Worm (Caenorhabditis elegans): ENCODE results near the gene F53A9.1.
A peak's percentile ranks its signal among the peaks of the same experiment; 100 is the strongest.

Gene F53A9.1

DNA sequence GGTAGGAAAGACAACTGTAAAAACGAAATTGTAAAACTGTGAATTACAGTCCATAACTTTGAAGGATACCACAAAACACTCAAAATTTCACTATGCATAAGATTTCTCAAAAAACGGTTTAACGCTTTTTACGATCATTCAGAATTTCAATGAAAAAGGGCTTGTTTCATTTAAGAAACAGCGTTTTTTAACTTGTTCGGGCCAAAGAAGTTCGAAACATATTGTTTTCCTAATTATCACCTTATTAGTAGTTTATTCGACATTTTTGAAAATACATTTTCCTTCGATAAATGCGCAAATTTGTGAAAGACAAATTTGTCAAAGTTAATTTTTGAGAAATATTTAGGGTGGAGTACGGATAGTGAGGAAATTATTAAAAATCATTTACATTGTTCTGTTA lies 6.6 kb upstream of the F53A9.1 start:
- TF ChIP-seq nhr-90 (tag; optimal IDR thresholded peaks at IDR 0.05; ENCODE audit: poor library complexity) (no peak), nhr-28 (tag; optimal IDR thresholded peaks at IDR 0.05) (no peak), nhr-11 (tag; optimal IDR thresholded peaks at IDR 0.05) (no peak), nhr-84 (tag; optimal IDR thresholded peaks at IDR 0.05) (no peak), nhr-76 (tag; optimal IDR thresholded peaks at IDR 0.05) (no peak)

DNA sequence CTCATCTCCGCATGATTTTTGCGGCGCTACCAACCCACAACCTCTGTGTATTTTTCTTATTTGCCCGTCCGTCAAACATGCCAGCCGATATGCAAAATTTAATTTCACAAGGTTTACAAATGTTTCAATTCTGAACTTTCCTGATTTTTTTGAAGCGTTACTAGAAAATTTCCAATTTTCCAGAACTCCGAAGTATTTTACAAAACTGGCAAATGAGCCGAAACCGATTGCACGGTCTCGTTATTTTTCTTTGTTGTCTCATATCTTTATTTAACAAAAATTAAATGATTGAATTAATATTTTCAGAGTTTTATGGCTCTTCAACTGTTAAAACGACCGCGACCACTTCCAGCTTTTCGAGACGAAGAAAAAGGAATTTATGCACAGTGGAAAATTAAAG lies 3.3 kb upstream of the F53A9.1 start, which contains the start of gene F53A9.3:
Gene F53A9.3, plus strand, starts transcription at position 301 of the 400 bp plus-strand sequence.
- TF ChIP-seq nhr-71 (tag; optimal IDR thresholded peaks at IDR 0.05), result no peak
- TF ChIP-seq unc-98 (GFP tag; IDR thresholded peaks at IDR 0.05), result no peak
- no peak for TF ChIP-seq ceh-82 (tag; optimal IDR thresholded peaks at IDR 0.05)
- no peak for TF ChIP-seq grh-1 (GFP tag; IDR thresholded peaks at IDR 0.05)
- no peak for TF ChIP-seq snu-23 (GFP tag; optimal IDR thresholded peaks at IDR 0.05)
- no peak for TF ChIP-seq nhr-47 (tag; optimal IDR thresholded peaks at IDR 0.05)
- no peak for TF ChIP-seq mep-1 (tag; optimal IDR thresholded peaks at IDR 0.05)

DNA sequence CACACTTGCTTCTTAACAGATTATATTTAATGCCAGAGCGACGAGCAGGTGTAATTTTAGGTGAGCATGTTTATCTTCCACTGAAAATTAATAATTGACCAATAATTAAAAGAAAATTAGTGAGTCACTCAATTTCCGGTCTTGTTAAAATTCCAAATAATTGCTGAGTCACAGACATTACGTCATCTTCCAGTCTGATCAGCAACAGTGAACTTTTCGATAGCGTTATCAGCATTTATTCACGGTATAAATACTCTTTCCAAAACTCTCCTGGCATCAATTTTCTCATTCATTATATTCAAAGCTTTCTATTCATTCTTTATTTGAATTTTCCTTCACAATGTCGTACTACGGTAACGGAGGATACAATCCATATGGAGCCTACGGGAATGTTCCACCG lies 2.0 kb upstream of the F53A9.1 start, which contains the start of gene kreg-1:
Gene kreg-1, plus strand, starts transcription at position 341 of the 400 bp plus-strand sequence.
- TF ChIP-seq snu-23 (GFP tag; optimal IDR thresholded peaks at IDR 0.05) (no peak), hlh-17 (GFP tag; optimal IDR thresholded peaks at IDR 0.05; ENCODE audit: borderline replicate concordance) (no peak), elt-2 (tag; optimal IDR thresholded peaks at IDR 0.05) (peak; percentile 21)

DNA sequence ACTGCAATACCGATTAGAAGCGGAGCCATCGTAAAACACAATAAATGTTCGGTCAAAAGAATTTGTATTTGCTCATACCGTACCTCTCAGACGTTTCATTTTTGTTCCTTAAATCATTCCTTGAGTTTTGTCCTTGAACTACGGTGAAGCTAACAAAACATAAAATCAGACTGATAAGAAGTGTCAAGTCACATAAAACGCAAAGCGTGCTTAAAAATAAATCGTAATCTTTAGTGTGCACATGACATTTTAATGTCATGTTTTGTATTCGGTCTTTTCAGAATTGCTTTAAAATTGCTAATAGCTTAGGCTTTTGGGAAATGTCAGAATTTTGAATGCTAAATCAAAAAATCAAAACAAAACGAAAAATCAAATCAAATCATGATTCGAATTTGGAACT lies 1.3 kb downstream of the F53A9.1 start:
- no peak for TF ChIP-seq skn-1 (tag; optimal IDR thresholded peaks at IDR 0.05)
- peak in 1 of 2 experiments; percentile 39 for TF ChIP-seq lin-35 (GFP tag; optimal IDR thresholded peaks at IDR 0.05)
- peak; percentile 81 for TF ChIP-seq elt-2 (tag; optimal IDR thresholded peaks at IDR 0.05)
- TF ChIP-seq C34B4.2 (tag; optimal IDR thresholded peaks at IDR 0.05), result no peak
- TF ChIP-seq nhr-20 (tag; optimal IDR thresholded peaks at IDR 0.05), result peak; percentile 31

DNA sequence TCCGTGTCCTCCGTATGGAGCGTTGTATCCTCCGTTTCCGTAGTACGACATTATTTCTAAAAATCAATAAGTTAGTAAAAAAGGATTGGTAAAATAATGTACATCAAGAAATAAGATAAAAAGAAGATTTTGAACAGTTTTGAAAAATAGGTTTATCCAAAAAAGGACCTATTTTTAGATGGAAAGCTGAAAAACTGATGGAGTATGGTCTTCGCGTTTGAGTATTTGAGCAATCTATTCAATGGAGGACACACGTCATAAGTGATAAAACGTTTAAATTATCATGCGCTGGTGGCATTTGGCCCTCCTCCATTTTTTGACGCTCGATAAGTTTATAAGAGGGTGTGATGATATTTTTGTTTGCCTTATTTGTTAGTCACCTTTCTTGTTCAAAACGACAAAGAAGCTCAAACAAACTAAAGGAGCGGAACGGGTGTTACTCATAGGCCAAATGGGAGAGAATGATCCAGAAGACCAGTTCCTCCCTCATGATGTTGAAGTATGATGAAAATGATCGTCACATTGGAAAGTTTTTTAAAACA lies 2.4 kb downstream of the F53A9.1 start, which contains the start of gene F53A9.6:
Gene F53A9.6, minus strand, starts transcription at position 51 of the 542 bp plus-strand sequence.
- TF ChIP-seq ceh-82 (tag; optimal IDR thresholded peaks at IDR 0.05) (no peak), nhr-90 (tag; optimal IDR thresholded peaks at IDR 0.05; ENCODE audit: poor library complexity) (no peak), elt-2 (tag; optimal IDR thresholded peaks at IDR 0.05) (peak; percentile 64), efl-1 (optimal IDR thresholded peaks at IDR 0.05) (no peak), efl-1 (GFP tag; optimal IDR thresholded peaks at IDR 0.05 in 1 of 2) (peak in 1 of 2 experiments; percentile 74)

DNA sequence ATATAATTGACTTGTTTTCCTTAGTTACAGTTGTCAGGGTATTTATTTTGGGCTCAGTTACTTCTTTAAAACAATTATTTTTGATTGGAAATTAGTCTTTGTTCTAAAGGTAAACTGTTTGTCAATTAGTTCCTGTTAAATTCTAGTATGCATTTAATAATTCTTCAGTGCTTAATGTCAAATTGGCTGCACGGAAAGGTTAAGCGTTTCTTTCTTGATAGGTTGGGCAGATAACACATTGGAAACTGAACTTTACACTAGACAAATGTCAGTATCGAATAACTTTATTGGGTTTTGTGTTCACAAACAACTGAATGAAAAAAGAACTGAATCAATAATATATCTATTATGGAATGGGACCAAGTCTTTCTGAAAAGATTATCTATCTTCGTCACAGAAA lies 3.5 kb downstream of the F53A9.1 start:
- TF ChIP-seq lir-3 (tag; optimal IDR thresholded peaks at IDR 0.05; ENCODE audit: poor library complexity) (no peak), pqm-1 (tag; optimal IDR thresholded peaks at IDR 0.05) (no peak), jun-1 (tag; optimal IDR thresholded peaks at IDR 0.05) (no peak), lin-14 (GFP tag; optimal IDR thresholded peaks at IDR 0.05) (no peak), elt-2 (tag; optimal IDR thresholded peaks at IDR 0.05) (no peak), lin-39 (tag; optimal IDR thresholded peaks at IDR 0.05) (no peak)

DNA sequence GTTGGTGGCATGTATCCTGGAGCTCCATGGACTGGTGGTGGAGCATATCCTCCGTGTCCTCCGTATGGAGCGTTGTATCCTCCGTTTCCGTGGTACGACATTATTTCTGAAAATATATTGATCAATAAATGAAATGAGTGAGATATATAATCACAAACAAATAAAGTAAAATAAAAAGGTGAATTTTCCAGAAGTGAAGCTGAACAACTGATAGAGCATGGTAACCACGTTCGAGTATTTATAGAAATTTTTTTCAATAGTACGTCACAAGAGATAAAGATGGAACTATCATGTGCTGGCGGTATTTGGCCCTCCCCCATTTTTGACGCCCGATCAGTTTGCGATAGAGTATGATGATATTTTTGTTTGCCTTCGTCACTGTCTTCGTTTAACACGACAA lies 5.4 kb downstream of the F53A9.1 start, which contains the start of gene F53A9.7:
Gene F53A9.7, minus strand, starts transcription at position 101 of the 400 bp plus-strand sequence.
- TF ChIP-seq nhr-85 (tag) (peak; percentile 35), skn-1 (tag; optimal IDR thresholded peaks at IDR 0.05) (no peak)

DNA sequence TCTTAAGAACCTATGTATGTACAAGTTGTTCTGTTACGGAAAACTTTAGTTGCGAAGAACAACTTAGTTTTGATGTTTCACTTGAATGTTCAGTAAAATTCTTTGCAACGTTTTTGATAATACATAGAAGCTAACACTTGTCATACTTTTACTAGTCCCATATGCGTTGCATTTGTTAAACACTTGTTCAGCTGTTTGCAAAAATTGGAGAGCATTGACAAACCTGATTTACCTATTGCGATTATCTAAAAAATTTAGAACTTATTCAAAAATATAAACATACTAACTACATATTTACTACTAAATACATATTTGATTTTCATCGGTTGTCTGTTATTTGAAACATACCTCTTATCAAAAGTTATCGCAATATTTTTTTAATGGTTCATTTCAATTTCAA lies 6.8 kb downstream of the F53A9.1 start:
- TF ChIP-seq efl-1 (optimal IDR thresholded peaks at IDR 0.05) (no peak), efl-1 (GFP tag; optimal IDR thresholded peaks at IDR 0.05 in 1 of 2) (peak in 1 of 2 experiments; percentile 5), unc-130 (tag; optimal IDR thresholded peaks at IDR 0.05) (no peak), swsn-7 (tag; optimal IDR thresholded peaks at IDR 0.05) (no peak)
